Worm (Caenorhabditis elegans) whole organism, midembryonic: ENCODE data around the gene E02H4.5.

Experiments
- T22C8.4 ChIP-seq: fragments of 200-800 bp; sonication (Bioruptor generic); IDR thresholded peaks from 2 replicates; pipeline ENCODE4 v1.3.6; 2022; ENCODE audit warnings: missing genetic modification characterization, missing compliant biosample characterization
- cog-1 ChIP-seq: sonication (generic microtip); optimal IDR thresholded peaks from 2 replicates; lab custom pipeline; 2016; ENCODE audit warnings: missing genetic modification characterization, missing compliant biosample characterization
- flt-1 ChIP-seq: fragments of 200-800 bp; sonication (Bioruptor generic); IDR thresholded peaks from 2 replicates; pipeline ENCODE4 v1.3.6; 2022; ENCODE audit warnings: missing genetic modification characterization, missing compliant biosample characterization
- klf-2 ChIP-seq: fragments of 200-800 bp; sonication (Bioruptor generic); conservative IDR thresholded peaks from 2 replicates; pipeline ENCODE4 v1.3.6; 2022; ENCODE audit warnings: missing genetic modification reagents, missing genetic modification characterization, missing compliant biosample characterization
- tab-1 ChIP-seq: fragments of 200-800 bp; sonication (Bioruptor generic); IDR thresholded peaks from 2 replicates; pipeline ENCODE4 v1.3.6; 2022; ENCODE audit warnings: missing genetic modification characterization, missing compliant biosample characterization
- ztf-23 ChIP-seq: fragments of 200-800 bp; sonication (Bioruptor generic); IDR thresholded peaks from 2 replicates; pipeline ENCODE4 v1.3.6; 2022; ENCODE audit warnings: missing genetic modification reagents, missing genetic modification characterization, missing compliant biosample characterization
- ztf-29 ChIP-seq: fragments of 200-800 bp; sonication (Bioruptor generic); IDR thresholded peaks from 2 replicates; pipeline ENCODE4 v1.3.6; 2022; ENCODE audit warnings: missing genetic modification reagents, missing genetic modification characterization, missing compliant biosample characterization

ce11 chrX:14223156-14223555 is 31.8 kb downstream of the E02H4.5 start, which contains the start of gene K06G5.3:
- TF ChIP-seq tab-1 (no peak), ztf-29 (GFP tag; lab: Robert Waterston, UW) (no peak), klf-2 (GFP tag; lab: Robert Waterston, UW) (no peak), T22C8.4 (GFP tag; lab: Robert Waterston, UW) (no peak), ztf-23 (GFP tag; lab: Robert Waterston, UW) (no peak), cog-1 (no peak), flt-1 (no peak)
